Worm (Caenorhabditis elegans): ENCODE data around the gene vti-1.

DNA sequence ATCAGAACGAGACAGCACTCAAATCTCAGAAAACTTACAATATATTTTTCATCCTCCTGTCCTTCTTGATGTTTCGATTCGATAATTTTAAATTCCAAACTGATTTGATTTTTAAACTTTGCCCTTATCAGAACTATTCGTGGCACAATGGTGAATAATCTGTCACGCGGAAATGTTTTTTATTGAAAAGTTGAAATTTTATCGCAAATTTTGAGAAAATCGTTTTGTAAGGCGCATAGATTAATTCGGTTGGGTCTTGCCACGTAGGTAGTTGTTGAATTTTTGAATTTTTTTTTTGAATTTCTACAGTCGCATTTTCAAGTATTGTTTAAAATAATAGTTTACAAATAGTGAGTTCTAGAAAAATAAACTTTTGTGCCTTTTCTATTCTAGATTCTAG is 5.6 kb downstream of the vti-1 start, which contains the start of gene ptp-5.2:
- TF ChIP-seq mep-1 (tag; optimal IDR thresholded peaks at IDR 0.05) = no peak
- TF ChIP-seq nhr-237 (tag; optimal IDR thresholded peaks at IDR 0.05) = no peak
- no peak for TF ChIP-seq unc-62 (GFP tag; optimal IDR thresholded peaks at IDR 0.05)
- no peak for TF ChIP-seq nhr-28 (tag; optimal IDR thresholded peaks at IDR 0.05)
- no peak for TF ChIP-seq mls-2 (tag; optimal IDR thresholded peaks at IDR 0.05)
- TF ChIP-seq ztf-11 (tag; optimal IDR thresholded peaks at IDR 0.05) = no peak
- TF ChIP-seq elt-3 (tag; optimal IDR thresholded peaks at IDR 0.05) = no peak
- no peak for TF ChIP-seq snpc-4 (tag; optimal IDR thresholded peaks at IDR 0.05)
